Fruit fly (Drosophila melanogaster) whole organism: ENCODE results near the gene CG12219.

Experiments used
- CG8478 ChIP-seq: fragments of >200 bp; optimal IDR thresholded peaks from 2 replicates; lab custom pipeline; 2018; ENCODE audit warnings: inconsistent platforms
- pan ChIP-seq: fragments of >200 bp; optimal IDR thresholded peaks from 2 replicates; lab custom pipeline; 2017
- psq ChIP-seq: fragments of >200 bp; optimal IDR thresholded peaks from 2 replicates; lab custom pipeline; 2017

DNA sequence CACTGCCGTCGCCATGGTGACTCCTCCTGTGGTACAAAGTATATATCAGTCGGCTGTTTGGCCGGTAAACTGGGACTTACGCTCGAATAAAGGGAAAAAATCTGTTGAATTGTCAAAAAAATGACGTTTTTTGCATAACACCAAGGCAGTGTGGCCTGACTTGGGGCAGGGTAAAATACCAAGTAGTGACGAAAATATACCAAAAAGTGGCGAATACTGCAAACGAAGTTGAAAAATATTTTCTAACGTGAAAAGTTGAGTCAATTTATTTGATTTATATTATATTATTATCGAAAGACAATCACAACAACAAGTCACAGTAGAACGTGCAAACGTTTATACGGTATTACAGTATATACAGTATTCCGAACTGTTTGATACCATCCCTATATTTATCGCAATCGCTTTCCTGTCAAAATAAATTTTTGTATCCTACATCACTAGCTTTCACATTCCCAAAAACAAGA is 49.2 kb upstream of the CG12219 start, which contains the start of the genes ND-B16.6 and kdn:
- no peak for TF ChIP-seq psq (lab: Kevin White, UChicago)
- no peak for TF ChIP-seq CG8478
- no peak for TF ChIP-seq pan
